Worm (Caenorhabditis elegans): Measurements from ENCODE around the gene C50B6.9.

The C50B6.9 gene

ce11 chrV:13297220-13297619, 38.9 kb upstream of the C50B6.9 start, which contains the start of gene C26E1.1:
Gene C26E1.1, plus strand, starts transcription at chrV:13297520.
- no peak for TF ChIP-seq unc-98 (GFP tag; IDR thresholded peaks at IDR 0.05)

ce11 chrV:13298706-13299105, 37.5 kb upstream of the C50B6.9 start:
- no peak for TF ChIP-seq unc-130 (tag; optimal IDR thresholded peaks at IDR 0.05)
- TF ChIP-seq C34B4.2 (tag; optimal IDR thresholded peaks at IDR 0.05): no peak
- TF ChIP-seq rnt-1 (tag; optimal IDR thresholded peaks at IDR 0.05): peak; percentile 2
- TF ChIP-seq lin-14 (GFP tag; optimal IDR thresholded peaks at IDR 0.05): peak; percentile 37
- no peak for TF ChIP-seq mdl-1 (tag; optimal IDR thresholded peaks at IDR 0.05)
- TF ChIP-seq nhr-71 (tag; optimal IDR thresholded peaks at IDR 0.05): peak; percentile 11
- no peak for TF ChIP-seq ztf-11 (tag; optimal IDR thresholded peaks at IDR 0.05)
- no peak for TF ChIP-seq Y116A8C.19 (tag; optimal IDR thresholded peaks at IDR 0.05; ENCODE audit: borderline replicate concordance)

DNA sequence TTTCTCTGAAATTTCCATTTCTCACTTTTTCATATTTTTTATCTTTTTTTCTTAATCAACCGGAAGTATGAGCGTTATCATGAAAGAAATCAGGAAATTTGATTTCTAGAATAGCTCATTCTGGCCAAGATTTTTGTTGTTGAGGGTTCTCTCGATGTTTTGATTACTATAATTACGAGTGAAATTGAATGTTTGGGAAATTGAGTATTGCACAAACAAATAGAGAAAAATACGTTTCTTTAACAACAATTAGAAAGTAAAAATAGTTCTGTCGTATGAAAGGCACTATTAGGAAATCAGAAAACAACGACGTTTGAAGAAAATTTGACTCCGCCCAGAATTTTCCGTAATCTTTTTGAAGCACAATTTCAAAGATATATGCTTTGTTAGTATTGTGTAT, 36.8 kb upstream of the C50B6.9 start:
- no peak for TF ChIP-seq lin-39 (tag; optimal IDR thresholded peaks at IDR 0.05)
- TF ChIP-seq pax-3 (tag; optimal IDR thresholded peaks at IDR 0.05): peak; percentile 60
- no peak for TF ChIP-seq tlp-1 (tag; optimal IDR thresholded peaks at IDR 0.05)
- TF ChIP-seq elt-3 (tag; optimal IDR thresholded peaks at IDR 0.05): no peak
- TF ChIP-seq jun-1 (tag; optimal IDR thresholded peaks at IDR 0.05): no peak
- no peak for TF ChIP-seq efl-1 (optimal IDR thresholded peaks at IDR 0.05)
- TF ChIP-seq efl-1 (GFP tag; optimal IDR thresholded peaks at IDR 0.05 in 1 of 2): peak in 1 of 2 experiments; percentile 65
- TF ChIP-seq blmp-1 (tag; optimal IDR thresholded peaks at IDR 0.05): no peak
- no peak for TF ChIP-seq efl-3 (GFP tag; optimal IDR thresholded peaks at IDR 0.05)
- no peak for TF ChIP-seq aly-2 (tag; optimal IDR thresholded peaks at IDR 0.05)

- TF ChIP-seq ceh-88 (GFP tag; IDR thresholded peaks at IDR 0.05) (no peak), lin-14 (GFP tag; optimal IDR thresholded peaks at IDR 0.05) (peak; percentile 36), nhr-20 (tag; optimal IDR thresholded peaks at IDR 0.05) (no peak), lin-39 (tag; optimal IDR thresholded peaks at IDR 0.05) (no peak)
Measured at ce11 chrV:13300492-13300891, 35.7 kb upstream of the C50B6.9 start.

DNA sequence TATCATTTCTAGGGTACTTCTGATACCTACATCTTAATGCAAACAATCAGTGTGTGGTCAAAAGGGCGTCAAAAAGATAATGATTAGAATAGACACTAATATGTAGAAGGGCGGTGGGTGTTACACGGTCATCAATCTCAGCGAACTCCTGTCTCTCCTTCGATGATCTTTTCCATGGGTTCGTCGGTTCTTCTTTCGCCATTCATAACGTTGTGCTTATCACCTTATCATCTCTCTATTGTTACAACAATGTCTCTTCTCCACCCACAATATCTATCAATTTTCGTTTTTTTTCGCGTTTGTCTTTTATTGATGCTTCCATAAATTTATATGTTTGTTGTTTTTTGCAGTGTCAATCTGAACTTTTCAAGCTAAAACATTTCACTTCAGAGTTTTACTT, 34.7 kb upstream of the C50B6.9 start, which contains the start of gene ceh-79:
TSS of gene ceh-79 (plus strand) at position 391 of the 400 bp plus-strand sequence.
- TF ChIP-seq lsy-2 (tag; optimal IDR thresholded peaks at IDR 0.05) (no peak), unc-86 (tag; optimal IDR thresholded peaks at IDR 0.05) (no peak), irx-1 (tag; optimal IDR thresholded peaks at IDR 0.05) (no peak), egl-13 (tag; optimal IDR thresholded peaks at IDR 0.05) (no peak), blmp-1 (tag; optimal IDR thresholded peaks at IDR 0.05) (peak; percentile 38), lin-35 (GFP tag; optimal IDR thresholded peaks at IDR 0.05) (no peak), elt-3 (tag; optimal IDR thresholded peaks at IDR 0.05) (peak in 1 of 6 experiments; percentile 13), pax-3 (tag; optimal IDR thresholded peaks at IDR 0.05) (peak; percentile 2)

DNA sequence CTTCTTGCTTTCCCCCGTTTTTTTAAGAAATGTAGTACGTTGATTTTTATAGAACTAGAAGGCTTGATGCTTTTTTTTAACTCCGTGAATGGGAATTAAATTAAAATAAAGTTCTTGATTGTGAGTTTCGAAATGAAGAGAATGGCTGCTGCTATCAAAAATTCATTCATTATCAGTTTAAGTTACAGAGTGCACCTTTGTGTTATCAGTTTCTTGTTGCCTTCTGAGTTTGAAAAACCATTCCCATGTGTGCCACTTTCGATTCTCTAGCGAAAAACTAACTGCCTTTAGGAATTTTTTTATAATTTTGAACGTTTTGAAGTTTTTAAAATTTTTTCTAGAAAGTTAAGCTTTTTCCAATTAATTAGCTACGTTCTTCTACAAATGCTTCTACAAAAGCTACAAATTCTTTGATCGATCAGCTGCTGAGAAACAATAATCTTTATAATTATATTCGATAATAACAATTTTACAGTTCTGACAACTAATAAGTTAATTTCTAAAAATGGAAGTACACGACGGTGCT, 31.4 kb upstream of the C50B6.9 start, which contains the start of gene C26E1.2:
TSS of gene C26E1.2 (plus strand) at position 476 of the 526 bp plus-strand sequence.
- TF ChIP-seq elt-2 (tag; optimal IDR thresholded peaks at IDR 0.05): peak; percentile 72
- TF ChIP-seq egl-27 (tag; optimal IDR thresholded peaks at IDR 0.05): no peak

ce11 chrV:13308616-13309015, 27.6 kb upstream of the C50B6.9 start, which contains the start of gene C50B6.1:
Gene C50B6.1, plus strand, starts transcription at chrV:13308916.
- TF ChIP-seq fkh-10 (GFP tag; optimal IDR thresholded peaks at IDR 0.05): no peak
- TF ChIP-seq egl-13 (tag; optimal IDR thresholded peaks at IDR 0.05): no peak
- TF ChIP-seq nhr-11 (tag; optimal IDR thresholded peaks at IDR 0.05): no peak
- TF ChIP-seq egl-27 (tag; optimal IDR thresholded peaks at IDR 0.05): no peak
- no peak for TF ChIP-seq ceh-88 (GFP tag; IDR thresholded peaks at IDR 0.05)
- TF ChIP-seq dsc-1 (tag; optimal IDR thresholded peaks at IDR 0.05): no peak
- TF ChIP-seq sox-4 (tag; optimal IDR thresholded peaks at IDR 0.05): no peak
- TF ChIP-seq zag-1 (tag; optimal IDR thresholded peaks at IDR 0.05): no peak
- no peak for TF ChIP-seq pag-3 (tag; optimal IDR thresholded peaks at IDR 0.05; ENCODE audit: borderline replicate concordance, insufficient read depth)
- TF ChIP-seq nhr-76 (tag; optimal IDR thresholded peaks at IDR 0.05): no peak
- TF ChIP-seq mab-9 (GFP tag; IDR thresholded peaks at IDR 0.05): no peak
- no peak for TF ChIP-seq C04F5.9 (tag; optimal IDR thresholded peaks at IDR 0.05)
- TF ChIP-seq skn-1 (tag; optimal IDR thresholded peaks at IDR 0.05): no peak
- TF ChIP-seq lin-15B (tag; optimal IDR thresholded peaks at IDR 0.05): no peak
- TF ChIP-seq ama-1 (optimal IDR thresholded peaks at IDR 0.05): no peak
- TF ChIP-seq hpl-2 (GFP tag; optimal IDR thresholded peaks at IDR 0.05): no peak
- TF ChIP-seq elt-2 (tag; optimal IDR thresholded peaks at IDR 0.05): no peak
- no peak for TF ChIP-seq F16B12.6 (tag; optimal IDR thresholded peaks at IDR 0.05)

Data from whole organism, L1 larva.